Worm (Caenorhabditis elegans): ENCODE results near the gene tmem-120.
A peak's percentile ranks its signal among the peaks of the same experiment; 100 is the strongest.

The tmem-120 gene

DNA sequence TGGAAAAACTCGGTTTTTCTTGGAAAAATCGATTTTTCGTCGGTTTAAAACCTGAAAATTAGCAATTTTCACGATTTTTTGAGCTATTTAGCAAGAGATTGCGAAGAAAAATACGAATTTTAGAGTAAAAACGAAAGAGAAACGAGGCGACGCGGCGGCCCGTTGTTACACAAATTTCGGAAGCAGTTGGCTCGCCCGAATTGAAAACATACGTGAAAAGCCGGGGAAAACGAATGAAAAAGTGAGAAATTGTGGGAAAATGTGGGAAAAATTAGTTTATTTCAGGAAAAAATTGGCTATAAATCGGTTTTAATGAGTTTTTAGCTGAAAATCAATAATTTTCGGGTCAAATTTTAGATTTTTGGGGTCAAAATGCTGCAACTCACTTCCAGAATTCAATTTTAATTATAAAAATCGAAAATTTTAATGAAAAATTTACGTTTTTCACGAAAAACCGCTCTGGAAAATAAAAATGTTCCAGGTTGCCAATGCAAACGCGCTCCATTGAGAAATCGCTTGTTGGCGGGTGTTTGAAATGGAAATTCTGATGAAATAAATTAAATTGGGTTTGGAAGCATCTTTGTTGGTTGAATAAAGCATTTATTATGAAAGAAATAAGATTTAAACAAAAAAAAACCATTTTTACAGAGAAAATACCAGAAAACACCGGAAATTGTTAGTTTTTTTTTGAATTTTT is 15.1 kb upstream of the tmem-120 start, which contains the start of gene snf-6:
TSS of gene snf-6 (minus strand) at position 51 of the 697 bp plus-strand sequence.
- TF ChIP-seq nhr-23 (tag; optimal IDR thresholded peaks at IDR 0.05): peak; percentile 59
- no peak for TF ChIP-seq unc-62 (GFP tag; optimal IDR thresholded peaks at IDR 0.05)
- peak; percentile 82 for TF ChIP-seq lin-15B (tag; optimal IDR thresholded peaks at IDR 0.05)
- no peak for TF ChIP-seq elt-1 (tag; optimal IDR thresholded peaks at IDR 0.05)
- peak; percentile 20 for TF ChIP-seq nhr-43 (tag; optimal IDR thresholded peaks at IDR 0.05; ENCODE audit: poor library complexity, severe bottlenecking)
- peak; percentile 37 for TF ChIP-seq nfya-1 (tag; optimal IDR thresholded peaks at IDR 0.05; ENCODE audit: insufficient read depth)
- peak; percentile 33 for TF ChIP-seq pha-4 (tag; optimal IDR thresholded peaks at IDR 0.05)

DNA sequence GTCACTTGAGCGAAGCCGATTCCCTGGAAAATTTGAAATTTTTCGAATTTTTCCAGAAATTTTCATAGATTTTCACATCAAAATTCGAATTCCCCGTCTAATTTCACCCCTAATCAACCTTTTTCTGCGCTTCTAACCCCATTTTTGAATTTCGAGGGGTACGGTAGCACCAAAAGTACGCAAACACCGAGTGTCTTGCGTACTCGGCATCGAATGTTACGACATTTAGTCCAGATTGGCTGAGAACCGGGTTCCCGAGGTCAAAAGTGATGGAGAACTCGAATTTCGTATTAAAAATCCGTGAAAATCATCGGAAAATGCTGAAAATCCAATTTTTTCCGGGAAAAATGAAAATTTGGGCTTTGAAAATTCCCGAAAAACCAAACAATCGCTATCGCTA is 10.6 kb upstream of the tmem-120 start:
- no peak for TF ChIP-seq hmg-11 (tag; optimal IDR thresholded peaks at IDR 0.05)
- TF ChIP-seq ceh-28 (tag; optimal IDR thresholded peaks at IDR 0.05): no peak

DNA sequence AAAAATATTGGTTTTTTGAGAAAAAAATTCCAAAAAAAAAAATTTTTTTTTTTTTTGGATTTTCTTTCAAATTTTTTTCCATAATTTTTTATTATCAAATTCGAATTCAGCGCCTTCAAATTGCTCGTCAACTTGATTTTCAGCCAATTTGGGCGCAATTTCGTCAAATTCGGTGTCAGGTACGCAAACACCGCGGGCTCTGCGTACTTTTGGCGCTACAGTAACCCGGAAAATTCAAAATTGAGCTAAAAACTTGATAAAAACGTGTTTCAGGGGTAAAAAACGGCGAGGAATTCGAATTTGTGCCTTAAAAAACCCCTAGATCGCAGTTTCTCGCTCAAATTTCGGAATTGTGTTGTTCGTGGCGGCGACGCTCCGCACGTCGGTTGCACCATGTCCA is 2.1 kb upstream of the tmem-120 start:
- TF ChIP-seq fos-1 (tag; optimal IDR thresholded peaks at IDR 0.05) (no peak), pha-4 (tag; optimal IDR thresholded peaks at IDR 0.05) (no peak), elt-2 (tag; optimal IDR thresholded peaks at IDR 0.05) (peak; percentile 2), nfya-1 (tag; optimal IDR thresholded peaks at IDR 0.05; ENCODE audit: insufficient read depth) (no peak)

DNA sequence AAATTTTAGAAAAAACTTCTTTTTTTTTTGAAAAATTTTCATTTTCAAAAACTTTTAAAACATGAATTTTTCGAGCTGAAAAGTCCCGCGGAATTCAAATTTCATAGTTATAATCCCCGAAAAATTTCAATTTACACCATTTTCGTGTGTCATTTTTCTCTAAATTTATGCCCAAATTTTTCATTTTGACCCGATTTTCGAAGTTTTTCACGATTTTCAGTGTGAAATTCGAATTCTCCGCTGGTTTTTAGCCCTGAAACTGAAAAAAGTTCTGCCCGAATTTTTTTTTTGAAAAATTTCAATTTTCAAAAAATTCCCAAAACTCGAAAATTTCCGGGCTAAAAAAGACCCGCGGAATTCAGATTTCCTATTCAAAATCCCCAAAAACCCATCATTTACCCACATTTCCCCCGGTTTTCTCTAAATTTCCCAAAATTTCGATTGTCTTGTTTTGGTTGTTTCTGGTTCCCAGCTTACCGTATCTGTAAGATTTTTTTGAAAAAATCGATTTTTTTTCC is 9.0 kb downstream of the tmem-120 start:
- TF ChIP-seq nhr-43 (tag; optimal IDR thresholded peaks at IDR 0.05; ENCODE audit: poor library complexity, severe bottlenecking): peak; percentile 7
- TF ChIP-seq lsy-12 (tag; optimal IDR thresholded peaks at IDR 0.05): no peak

DNA sequence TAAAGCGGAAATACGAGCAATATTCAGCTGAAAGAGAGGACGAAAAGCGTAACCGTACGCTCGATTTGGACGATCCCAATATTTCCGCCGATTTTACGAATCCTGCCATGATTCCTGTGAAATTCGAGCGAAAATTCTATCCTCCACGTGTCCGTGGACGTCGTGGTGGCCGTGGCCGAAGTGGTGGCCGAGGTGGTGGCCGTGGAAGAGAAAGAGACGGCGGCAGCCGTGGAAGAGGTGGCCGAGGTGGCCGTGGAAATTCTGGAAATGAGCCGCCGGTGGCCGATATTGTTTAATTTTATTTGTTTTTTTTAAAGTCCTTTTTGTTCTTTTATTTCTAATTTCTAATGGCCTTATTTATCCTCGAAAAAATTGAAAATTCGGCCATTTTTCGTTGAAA is 9.5 kb downstream of the tmem-120 start:
- TF ChIP-seq nhr-11 (tag; optimal IDR thresholded peaks at IDR 0.05) (no peak), snpc-4 (tag; optimal IDR thresholded peaks at IDR 0.05) (no peak), egl-5 (tag; optimal IDR thresholded peaks at IDR 0.05) (no peak), hmg-11 (tag; optimal IDR thresholded peaks at IDR 0.05) (no peak), ceh-16 (tag; optimal IDR thresholded peaks at IDR 0.05) (no peak), ceh-28 (tag; optimal IDR thresholded peaks at IDR 0.05) (no peak), skn-1 (tag; optimal IDR thresholded peaks at IDR 0.05) (no peak), nhr-67 (tag; optimal IDR thresholded peaks at IDR 0.05) (no peak), fkh-10 (GFP tag; optimal IDR thresholded peaks at IDR 0.05) (no peak), fkh-2 (tag; optimal IDR thresholded peaks at IDR 0.05) (no peak), elt-2 (tag; optimal IDR thresholded peaks at IDR 0.05) (no peak), aly-2 (tag; optimal IDR thresholded peaks at IDR 0.05) (no peak), nhr-12 (tag; optimal IDR thresholded peaks at IDR 0.05) (no peak), ztf-11 (tag; optimal IDR thresholded peaks at IDR 0.05) (no peak), lsy-12 (tag; optimal IDR thresholded peaks at IDR 0.05) (no peak), sea-2 (GFP tag; optimal IDR thresholded peaks at IDR 0.05) (no peak), mdl-1 (tag; optimal IDR thresholded peaks at IDR 0.05) (no peak), egl-27 (tag; optimal IDR thresholded peaks at IDR 0.05) (no peak), R02D3.7 (tag; optimal IDR thresholded peaks at IDR 0.05) (no peak), tbx-2 (tag; optimal IDR thresholded peaks at IDR 0.05) (no peak)

DNA sequence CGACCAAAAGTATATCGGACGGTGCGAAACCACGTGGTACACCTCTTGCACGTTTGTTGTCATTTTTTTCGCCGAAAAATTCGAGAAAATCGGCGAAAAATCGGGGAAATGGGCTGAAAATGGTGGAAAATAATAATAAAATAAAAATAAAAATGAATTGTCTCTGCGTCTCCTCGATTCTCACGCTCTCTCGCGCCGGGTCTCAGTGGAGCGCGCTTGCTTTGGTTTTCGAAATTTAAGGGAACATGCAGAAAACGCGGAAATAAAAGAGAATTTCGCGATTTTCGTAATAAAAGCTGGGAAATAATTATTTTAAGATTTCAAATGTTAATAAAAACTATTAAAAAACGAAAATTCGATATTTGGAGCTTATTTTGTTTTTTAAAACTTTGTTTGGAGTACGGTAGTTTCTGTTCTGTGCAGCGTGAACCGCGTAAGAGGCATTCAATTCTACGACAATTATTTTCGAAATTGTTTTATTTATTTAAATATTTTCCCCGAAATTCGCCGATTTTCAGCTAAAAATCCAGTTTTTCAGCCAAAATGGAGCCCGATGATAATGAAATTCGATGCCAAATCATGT is 21.8 kb downstream of the tmem-120 start, which contains the start of the genes ave-1 and M01G5.1:
TSS of gene ave-1 (minus strand) at position 113 of the 583 bp plus-strand sequence.
TSS of gene M01G5.1 (plus strand) at position 539 of the 583 bp plus-strand sequence.
- TF ChIP-seq nhr-67 (tag; optimal IDR thresholded peaks at IDR 0.05): no peak
- peak; percentile 18 for TF ChIP-seq nhr-23 (tag; optimal IDR thresholded peaks at IDR 0.05)
- TF ChIP-seq nfya-1 (tag; optimal IDR thresholded peaks at IDR 0.05; ENCODE audit: insufficient read depth): peak; percentile 49
- TF ChIP-seq pha-4 (tag; optimal IDR thresholded peaks at IDR 0.05): peak; percentile 56
- peak; percentile 75 for TF ChIP-seq lin-15B (tag; optimal IDR thresholded peaks at IDR 0.05)
- peak; percentile 69 for TF ChIP-seq hmg-11 (tag; optimal IDR thresholded peaks at IDR 0.05)
- TF ChIP-seq ztf-11 (tag; optimal IDR thresholded peaks at IDR 0.05): no peak

Data from whole organism, L3 larva.